Fruit fly (Drosophila melanogaster) whole organism, embryonic: ENCODE results near the gene dmGlut.

ENCODE experiments used
- BtbVII ChIP-seq: fragments of 200-800 bp; sonication (Bioruptor generic); optimal IDR thresholded peaks from 3 replicates; lab custom pipeline; 2017; ENCODE audit warnings: missing biosample characterization, mild to moderate bottlenecking, missing genetic modification characterization
- CG10321 ChIP-seq: fragments of 200-800 bp; sonication (Bioruptor generic); IDR thresholded peaks from 2 replicates; pipeline ENCODE4 v1.3.6; 2022; ENCODE audit warnings: missing biosample characterization, missing genetic modification characterization
- CG10959 ChIP-seq: fragments of 200-800 bp; sonication (Bioruptor generic); IDR thresholded peaks from 2 replicates; pipeline ENCODE4 v1.3.6; 2022; ENCODE audit warnings: missing biosample characterization, missing genetic modification characterization
- CG11456 ChIP-seq: fragments of 200-800 bp; sonication (Bioruptor generic); IDR thresholded peaks from 3 replicates; pipeline ENCODE4 v1.3.6; 2022; ENCODE audit warnings: missing biosample characterization, missing genetic modification characterization
- CG14050 ChIP-seq: fragments of 200-800 bp; sonication (Bioruptor generic); IDR thresholded peaks from 3 replicates; pipeline ENCODE4 v1.3.6; 2022; ENCODE audit warnings: missing biosample characterization, missing genetic modification characterization
- CG3726 ChIP-seq: fragments of 200-800 bp; sonication (Bioruptor generic); IDR thresholded peaks from 3 replicates; pipeline ENCODE4, ENCODE4 v1.3.6; 2022; ENCODE audit warnings: missing biosample characterization, missing genetic modification characterization
- CG3847 ChIP-seq: fragments of 200-800 bp; sonication (Bioruptor generic); IDR thresholded peaks from 2 replicates; pipeline ENCODE4 v1.3.6; 2022; ENCODE audit warnings: missing biosample characterization, missing genetic modification characterization
- CG4328 ChIP-seq: fragments of 200-800 bp; sonication (Bioruptor generic); optimal IDR thresholded peaks from 3 replicates; lab custom pipeline; 2017; ENCODE audit warnings: missing biosample characterization, missing genetic modification reagents, missing genetic modification characterization
- CG4820 ChIP-seq: fragments of 200-800 bp; sonication (Bioruptor generic); optimal IDR thresholded peaks from 3 replicates; lab custom pipeline; 2016; ENCODE audit warnings: missing biosample characterization, missing genetic modification characterization
- CG6683 ChIP-seq: fragments of 200-800 bp; sonication (Bioruptor generic); optimal IDR thresholded peaks from 2 replicates; lab custom pipeline; 2017; ENCODE audit warnings: missing biosample characterization, mild to moderate bottlenecking, missing genetic modification characterization, missing genetic modification reagents
- CG8281 ChIP-seq: fragments of 200-800 bp; sonication (Bioruptor generic); optimal IDR thresholded peaks from 2 replicates; lab custom pipeline; 2018; ENCODE audit warnings: missing biosample characterization, mild to moderate bottlenecking, missing genetic modification characterization, moderate library complexity
- Camta ChIP-seq: fragments of 200-800 bp; sonication (Bioruptor generic); optimal IDR thresholded peaks from 2 replicates; lab custom pipeline; 2016; ENCODE audit warnings: missing biosample characterization, missing genetic modification characterization
- Elba2 ChIP-seq: fragments of 200-800 bp; sonication (Bioruptor generic); optimal IDR thresholded peaks from 3 replicates; lab custom pipeline; 2016; ENCODE audit warnings: missing biosample characterization, missing genetic modification characterization
- Fer2 ChIP-seq: fragments of 200-800 bp; sonication (Bioruptor generic); optimal IDR thresholded peaks from 2 replicates; lab custom pipeline; 2018; ENCODE audit warnings: missing biosample characterization, mild to moderate bottlenecking, missing genetic modification characterization, moderate library complexity
- Gsc ChIP-seq: fragments of 200-800 bp; sonication (Bioruptor generic); IDR thresholded peaks from 2 replicates; pipeline ENCODE4 v1.3.6; 2022; ENCODE audit warnings: missing biosample characterization, missing genetic modification characterization
- Hsf ChIP-seq: fragments of 200-800 bp; sonication (Bioruptor generic); optimal IDR thresholded peaks from 3 replicates; lab custom pipeline; 2016; ENCODE audit warnings: missing biosample characterization, missing genetic modification characterization
- MBD-R2 ChIP-seq: fragments of 200-800 bp; sonication (Bioruptor generic); IDR thresholded peaks from 2 replicates; pipeline ENCODE4 v1.3.6; 2022; ENCODE audit warnings: missing biosample characterization, missing genetic modification characterization
- MESR4 ChIP-seq: fragments of 200-800 bp; sonication (Bioruptor generic); optimal IDR thresholded peaks from 2 replicates; lab custom pipeline; 2018; ENCODE audit warnings: missing biosample characterization, mild to moderate bottlenecking, missing genetic modification characterization, moderate library complexity
- Poxn ChIP-seq: fragments of 200-800 bp; sonication (Bioruptor generic); IDR thresholded peaks from 2 replicates; pipeline ENCODE4 v1.3.6; 2022; ENCODE audit warnings: missing biosample characterization, missing genetic modification characterization
- Side ChIP-seq: fragments of 200-800 bp; sonication (Bioruptor generic); optimal IDR thresholded peaks from 2 replicates; lab custom pipeline; 2016; ENCODE audit warnings: missing biosample characterization, missing genetic modification characterization
- Sin3A ChIP-seq: fragments of >200 bp; optimal IDR thresholded peaks from 2 replicates; lab custom pipeline; 2018
- Sox102F ChIP-seq: fragments of 200-800 bp; sonication (Bioruptor generic); optimal IDR thresholded peaks from 2 replicates; lab custom pipeline; 2018; ENCODE audit warnings: missing biosample characterization, mild to moderate bottlenecking, missing genetic modification characterization, moderate library complexity
- YL-1 ChIP-seq: fragments of 200-800 bp; sonication (Bioruptor generic); optimal IDR thresholded peaks from 3 replicates; lab custom pipeline; 2017; ENCODE audit warnings: missing biosample characterization, mild to moderate bottlenecking, missing genetic modification characterization
- al ChIP-seq: fragments of 200-800 bp; sonication (Bioruptor generic); IDR thresholded peaks from 2 replicates; pipeline ENCODE4 v1.3.6; 2022; ENCODE audit warnings: missing biosample characterization, missing genetic modification characterization
- az2 ChIP-seq: fragments of 200-800 bp; sonication (Bioruptor generic); optimal IDR thresholded peaks from 3 replicates; lab custom pipeline; 2016; ENCODE audit warnings: missing biosample characterization, missing genetic modification characterization
- bbx ChIP-seq: fragments of 200-800 bp; sonication (Bioruptor generic); IDR thresholded peaks from 2 replicates; pipeline ENCODE4 v1.3.6; 2022; ENCODE audit warnings: missing biosample characterization, missing genetic modification characterization; ENCODE audit not compliant: partially characterized antibody
- corto ChIP-seq: fragments of 200-800 bp; sonication (Bioruptor generic); optimal IDR thresholded peaks from 2 replicates; lab custom pipeline; 2016; ENCODE audit warnings: missing biosample characterization, mild to moderate bottlenecking, missing genetic modification characterization, moderate library complexity
- dmrt11E ChIP-seq: fragments of 200-800 bp; sonication (Bioruptor generic); optimal IDR thresholded peaks from 3 replicates; lab custom pipeline; 2018; ENCODE audit warnings: missing biosample characterization, mild to moderate bottlenecking, missing genetic modification characterization, moderate library complexity
- emc ChIP-seq: fragments of 200-800 bp; sonication (Bioruptor generic); optimal IDR thresholded peaks from 2 replicates; lab custom pipeline; 2016; ENCODE audit warnings: missing biosample characterization, missing genetic modification characterization
- fd102C ChIP-seq: fragments of 200-800 bp; sonication (Bioruptor generic); optimal IDR thresholded peaks from 2 replicates; lab custom pipeline; 2018; ENCODE audit warnings: missing biosample characterization, mild to moderate bottlenecking, missing genetic modification characterization, moderate library complexity
- fru ChIP-seq: fragments of >200 bp; optimal IDR thresholded peaks from 2 replicates; lab custom pipeline; 2017
- gce ChIP-seq: fragments of 200-800 bp; sonication (Bioruptor generic); IDR thresholded peaks from 3 replicates; pipeline ENCODE4 v1.3.6; 2022; ENCODE audit warnings: missing biosample characterization, missing genetic modification characterization
- gem ChIP-seq: fragments of 200-800 bp; sonication (Bioruptor generic); optimal IDR thresholded peaks from 2 replicates; lab custom pipeline; 2019; ENCODE audit warnings: missing biosample characterization, mild to moderate bottlenecking, missing genetic modification characterization, moderate library complexity
- gfzf ChIP-seq: fragments of 200-800 bp; sonication (Bioruptor generic); optimal IDR thresholded peaks from 2 replicates; lab custom pipeline; 2016; ENCODE audit warnings: missing biosample characterization, mild to moderate bottlenecking, missing genetic modification characterization, moderate library complexity
- jigr1 ChIP-seq: fragments of 200-800 bp; sonication (Bioruptor generic); IDR thresholded peaks from 3 replicates; pipeline ENCODE4 v1.3.6; 2022; ENCODE audit warnings: missing biosample characterization, missing genetic modification characterization
- jing ChIP-seq: fragments of 200-800 bp; sonication (Bioruptor generic); optimal IDR thresholded peaks from 2 replicates; lab custom pipeline; 2018; ENCODE audit warnings: missing biosample characterization, mild to moderate bottlenecking, missing genetic modification characterization
- mld ChIP-seq: fragments of 200-800 bp; sonication (Bioruptor generic); IDR thresholded peaks from 3 replicates; pipeline ENCODE4 v1.3.6; 2022; ENCODE audit warnings: missing biosample characterization, missing genetic modification characterization; ENCODE audit not compliant: partially characterized antibody
- nau ChIP-seq: fragments of 200-800 bp; sonication (Bioruptor generic); optimal IDR thresholded peaks from 3 replicates; lab custom pipeline; 2017; ENCODE audit warnings: missing biosample characterization, mild to moderate bottlenecking, missing genetic modification characterization, missing genetic modification reagents
- nerfin-2 ChIP-seq: fragments of 200-800 bp; sonication (Bioruptor generic); IDR thresholded peaks from 2 replicates; pipeline ENCODE4 v1.3.6; 2022; ENCODE audit warnings: missing biosample characterization, missing genetic modification characterization; ENCODE audit not compliant: partially characterized antibody
- nom ChIP-seq: fragments of 200-800 bp; sonication (Bioruptor generic); optimal IDR thresholded peaks from 2 replicates; lab custom pipeline; 2017; ENCODE audit warnings: missing biosample characterization, missing genetic modification characterization, mild to moderate bottlenecking, moderate library complexity, missing genetic modification reagents
- onecut ChIP-seq: fragments of 200-800 bp; sonication (Bioruptor generic); IDR thresholded peaks from 2 replicates; pipeline ENCODE4 v1.3.6; 2022; ENCODE audit warnings: missing biosample characterization, missing genetic modification characterization
- pan ChIP-seq, 4 experiments: fragments of >200 bp in 3 of 4; fragments of 200-800 bp in 1 of 4; sonication (Bioruptor generic) in 1 of 4; optimal IDR thresholded peaks in 3 of 4; IDR thresholded peaks in 1 of 4; 2 replicates each; pipeline versions ENCODE4 v1.3.6 to Lab custom; 2017 to 2022; ENCODE audit warnings: missing biosample characterization in 2 of 4, missing genetic modification characterization in 2 of 4, mixed read lengths in 1 of 4
- psq ChIP-seq: fragments of 200-800 bp; sonication (Bioruptor generic); optimal IDR thresholded peaks from 2 replicates; lab custom pipeline; 2017; ENCODE audit warnings: missing biosample characterization, missing genetic modification characterization
- rib ChIP-seq: fragments of 200-800 bp; sonication (Bioruptor generic); IDR thresholded peaks from 2 replicates; pipeline ENCODE4 v1.3.6; 2022; ENCODE audit warnings: missing biosample characterization, missing genetic modification characterization
- sens ChIP-seq: fragments of 200-800 bp; sonication (Bioruptor generic); peaks from one replicate; lab custom pipeline; 2016; ENCODE audit warnings: missing biosample characterization, missing genetic modification characterization
- sob ChIP-seq: fragments of 200-800 bp; sonication (Bioruptor generic); IDR thresholded peaks from 2 replicates; pipeline ENCODE4 v1.3.6; 2022; ENCODE audit warnings: missing biosample characterization, missing genetic modification characterization
- sqz ChIP-seq: fragments of 200-800 bp; sonication (Bioruptor generic); optimal IDR thresholded peaks from 3 replicates; lab custom pipeline; 2018; ENCODE audit warnings: missing biosample characterization, mild to moderate bottlenecking, missing genetic modification characterization
- stwl ChIP-seq: fragments of 200-800 bp; sonication (Bioruptor generic); optimal IDR thresholded peaks from 3 replicates; lab custom pipeline; 2018; ENCODE audit warnings: missing biosample characterization, mild to moderate bottlenecking, missing genetic modification characterization, moderate library complexity
- tx ChIP-seq: fragments of 200-800 bp; sonication (Bioruptor generic); optimal IDR thresholded peaks from 2 replicates; lab custom pipeline; 2016; ENCODE audit warnings: missing biosample characterization, missing genetic modification characterization
- unc-4 ChIP-seq: fragments of 200-800 bp; sonication (Bioruptor generic); IDR thresholded peaks from 2 replicates; pipeline ENCODE4 v1.3.6; 2022; ENCODE audit warnings: missing biosample characterization, missing genetic modification characterization; ENCODE audit not compliant: partially characterized antibody
- wdn ChIP-seq: fragments of 200-800 bp; sonication (Bioruptor generic); IDR thresholded peaks from 2 replicates; pipeline ENCODE4 v1.3.6; 2022; ENCODE audit warnings: missing biosample characterization, missing genetic modification characterization
- zf30C ChIP-seq: fragments of 200-800 bp; sonication (Bioruptor generic); optimal IDR thresholded peaks from 3 replicates; lab custom pipeline; 2018; ENCODE audit warnings: missing biosample characterization, mild to moderate bottlenecking, missing genetic modification characterization

Gene dmGlut

DNA sequence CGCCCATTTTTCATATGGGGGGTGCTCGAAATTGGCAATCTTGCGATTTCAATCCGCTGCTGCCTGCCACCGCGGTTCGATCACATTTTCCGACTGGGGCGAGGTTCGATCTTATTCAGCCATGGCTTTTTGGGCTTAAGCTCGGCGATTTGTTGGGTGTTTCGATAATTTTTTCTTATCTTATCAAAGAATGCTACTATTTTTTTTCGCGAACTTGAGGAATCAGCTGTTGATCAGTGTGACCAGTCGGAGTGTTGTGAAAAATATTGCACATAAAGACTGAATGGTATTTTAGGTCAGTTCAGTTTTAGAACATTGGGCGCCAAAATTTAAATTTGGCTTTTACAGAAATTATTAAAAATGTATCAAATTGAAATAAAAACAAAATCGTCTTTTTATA is 6.5 kb upstream of the dmGlut start, which contains the start of gene Wdr81:
Wdr81 (minus strand) TSS at position 226 of the 400 bp plus-strand sequence.
- TF ChIP-seq CG10321 (GFP tag; lab: Robert Waterston, UW) = 0 out of 2 replicates have a peak, but pooled peaks have one; percentile 17
- TF ChIP-seq CG4820 = no peak
- no peak for TF ChIP-seq CG4328 (GFP tag; lab: Kevin White, UChicago)
- TF ChIP-seq Side (GFP tag; lab: Kevin White, UChicago) = no peak
- no peak for TF ChIP-seq corto (GFP tag; lab: Kevin White, UChicago)
- no peak for TF ChIP-seq CG6683 (GFP tag; lab: Kevin White, UChicago)
- TF ChIP-seq psq (GFP tag; lab: Kevin White, UChicago) = no peak
- TF ChIP-seq emc = no peak
- TF ChIP-seq sens = no peak
- TF ChIP-seq CG14050 (GFP tag; lab: Robert Waterston, UW) = no peak
- no peak for TF ChIP-seq wdn (GFP tag; lab: Robert Waterston, UW)
- TF ChIP-seq Sox102F (GFP tag; lab: Kevin White, UChicago) = no peak
- TF ChIP-seq mld (GFP tag; lab: Robert Waterston, UW) = no peak
- no peak for TF ChIP-seq Camta
- TF ChIP-seq fd102C = no peak
- peak; percentile 58 for TF ChIP-seq MBD-R2 (GFP tag; lab: Robert Waterston, UW)
- TF ChIP-seq nom (GFP tag; lab: Kevin White, UChicago) = no peak
- no peak for TF ChIP-seq az2
- TF ChIP-seq bbx (GFP tag; lab: Robert Waterston, UW) = no peak; the same call in 1 of the 2 replicates
- no peak for TF ChIP-seq fru
- no peak for TF ChIP-seq Poxn (GFP tag; lab: Robert Waterston, UW)
- TF ChIP-seq CG11456 (GFP tag; lab: Robert Waterston, UW) = no peak
- TF ChIP-seq sqz (GFP tag; lab: Kevin White, UChicago) = peak; percentile 66
- no peak for TF ChIP-seq pan (optimal IDR thresholded peaks at IDR 0.05; lab: Kevin White, UChicago)
- TF ChIP-seq pan (GFP tag; optimal IDR thresholded peaks at IDR 0.05 in 1 of 2, IDR thresholded peaks at IDR 0.05 in 1 of 2) = no peak
- TF ChIP-seq onecut (GFP tag; lab: Robert Waterston, UW) = no peak
- no peak for TF ChIP-seq CG8281 (tag; lab: Kevin White, UChicago)
- no peak for TF ChIP-seq dmrt11E
- TF ChIP-seq rib (GFP tag; lab: Robert Waterston, UW) = peak; percentile 68
- TF ChIP-seq YL-1 (GFP tag; lab: Kevin White, UChicago) = no peak
- TF ChIP-seq al (GFP tag; lab: Robert Waterston, UW) = no peak
- no peak; the same call in 1 of the 2 replicates for TF ChIP-seq unc-4 (GFP tag; lab: Robert Waterston, UW)
- TF ChIP-seq nerfin-2 = no peak
- no peak for TF ChIP-seq jing (GFP tag; lab: Kevin White, UChicago)
- TF ChIP-seq CG3847 (GFP tag; lab: Robert Waterston, UW) = no peak
- no peak for TF ChIP-seq Elba2 (GFP tag; lab: Kevin White, UChicago)
- TF ChIP-seq jigr1 = no peak
- peak; percentile 80 for TF ChIP-seq gfzf
- TF ChIP-seq nau (GFP tag; lab: Kevin White, UChicago) = no peak
- TF ChIP-seq MESR4 (GFP tag; lab: Kevin White, UChicago) = peak; percentile 61
- peak; percentile 28 for TF ChIP-seq stwl (tag; lab: Kevin White, UChicago)
- TF ChIP-seq Sin3A (lab: Kevin White, UChicago) = no peak
- TF ChIP-seq gem (tag; lab: Kevin White, UChicago) = no peak
- no peak for TF ChIP-seq CG3726 (GFP tag; lab: Robert Waterston, UW)
- no peak for TF ChIP-seq tx (GFP tag; lab: Kevin White, UChicago)
- no peak for TF ChIP-seq BtbVII (GFP tag; lab: Kevin White, UChicago)
- TF ChIP-seq Gsc = no peak
- no peak for TF ChIP-seq Hsf
- TF ChIP-seq sob (GFP tag; lab: Robert Waterston, UW) = no peak
- TF ChIP-seq zf30C = no peak
- TF ChIP-seq CG10959 (GFP tag; lab: Robert Waterston, UW) = no peak
- TF ChIP-seq gce = no peak
- TF ChIP-seq Fer2 (tag; lab: Kevin White, UChicago) = no peak
